Fruit fly (Drosophila melanogaster): Measurements from ENCODE around the gene zfh1.

The zfh1 gene

DNA sequence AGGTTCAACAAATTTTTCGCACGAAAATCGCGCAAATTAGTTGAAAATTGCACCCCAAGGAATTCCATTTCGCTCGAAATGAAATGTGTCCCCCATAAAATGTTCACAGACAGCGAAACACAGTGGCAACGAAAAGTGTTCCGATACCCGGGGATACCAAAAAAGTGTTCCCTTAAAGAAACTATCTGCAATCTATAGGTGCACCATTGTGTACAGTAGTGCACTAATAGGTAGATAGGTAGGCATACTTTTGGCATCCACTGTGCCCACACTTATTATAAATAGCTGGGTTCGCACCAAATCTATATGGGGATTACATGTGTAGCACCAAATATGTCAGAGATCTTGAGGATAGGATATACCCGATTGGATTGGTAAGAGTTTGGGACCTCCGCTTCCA is 31.0 kb downstream of the zfh1 start (continued):
- peak; percentile 6 for TF ChIP-seq CG8281 (tag; optimal IDR thresholded peaks at IDR 0.05)
- peak; percentile 71 for TF ChIP-seq sob (GFP tag; IDR thresholded peaks at IDR 0.05)
- TF ChIP-seq CG17186 (GFP tag; optimal IDR thresholded peaks at IDR 0.05) = no peak
- peak; percentile 45 for TF ChIP-seq twi (tag; optimal IDR thresholded peaks at IDR 0.05)
- no peak for TF ChIP-seq Dfd (GFP tag; optimal IDR thresholded peaks at IDR 0.05)
- 0 out of 3 replicates have a peak, but pooled peaks have one; percentile 45 for TF ChIP-seq C15 (GFP tag; IDR thresholded peaks at IDR 0.05)
- TF ChIP-seq CG3065 (GFP tag; optimal IDR thresholded peaks at IDR 0.05) = no peak
- no peak for TF ChIP-seq CG6854 (GFP tag; optimal IDR thresholded peaks at IDR 0.05)
- TF ChIP-seq CG16779 (GFP tag; IDR thresholded peaks at IDR 0.05) = peak; percentile 75
- TF ChIP-seq Abd-B (GFP tag; optimal IDR thresholded peaks at IDR 0.05) = peak; percentile 9
- peak; percentile 49 for TF ChIP-seq CG10979 (tag; optimal IDR thresholded peaks at IDR 0.05)
- TF ChIP-seq gce (GFP tag; IDR thresholded peaks at IDR 0.05) = 0 out of 3 replicates have a peak, but pooled peaks have one; percentile 40
- no peak for TF ChIP-seq Eip74EF (GFP tag; optimal IDR thresholded peaks at IDR 0.05)
- TF ChIP-seq CG5953 (GFP tag; IDR thresholded peaks at IDR 0.05) = no peak; the same call in 1 of the 2 replicates
- TF ChIP-seq dati (GFP tag; IDR thresholded peaks at IDR 0.05) = no peak
- peak; percentile 25 for TF ChIP-seq Meics (GFP tag; optimal IDR thresholded peaks at IDR 0.05)
- no peak for TF ChIP-seq pan (optimal IDR thresholded peaks at IDR 0.05)
- peak in 1 of 2 experiments; percentile 82 for TF ChIP-seq pan (GFP tag; optimal IDR thresholded peaks at IDR 0.05 in 1 of 2, IDR thresholded peaks at IDR 0.05 in 1 of 2)
- TF ChIP-seq lbe (GFP tag; optimal IDR thresholded peaks at IDR 0.05) = no peak
- TF ChIP-seq Hey (tag; optimal IDR thresholded peaks at IDR 0.05) = no peak
- no peak for TF ChIP-seq Kr (GFP tag; optimal IDR thresholded peaks at IDR 0.05)
- peak; percentile 72 for TF ChIP-seq mam (GFP tag; optimal IDR thresholded peaks at IDR 0.05)
- no peak for TF ChIP-seq CG30020 (tag; optimal IDR thresholded peaks at IDR 0.05)
- no peak for TF ChIP-seq Lpt (GFP tag; optimal IDR thresholded peaks at IDR 0.05)
- peak; percentile 71 for TF ChIP-seq Drgx (GFP tag; IDR thresholded peaks at IDR 0.05)
- TF ChIP-seq CG18262 (tag; optimal IDR thresholded peaks at IDR 0.05) = peak; percentile 46
- TF ChIP-seq CG3163 (GFP tag; optimal IDR thresholded peaks at IDR 0.05) = peak; percentile 44
- peak; percentile 74 for TF ChIP-seq al (GFP tag; IDR thresholded peaks at IDR 0.05)
- peak; percentile 32 for TF ChIP-seq CG4820 (GFP tag; optimal IDR thresholded peaks at IDR 0.05)
- peak; percentile 79 for TF ChIP-seq E2f1 (GFP tag; IDR thresholded peaks at IDR 0.05)
- TF ChIP-seq Side (GFP tag; optimal IDR thresholded peaks at IDR 0.05) = peak; percentile 19
- TF ChIP-seq Xrp1 (GFP tag; IDR thresholded peaks at IDR 0.05) = peak; percentile 73
- peak; percentile 37 for TF ChIP-seq Mad (GFP tag; optimal IDR thresholded peaks at IDR 0.05)
- TF ChIP-seq sens (GFP tag) = peak; percentile 87
- peak; percentile 71; the same call in 2 of the 3 replicates for TF ChIP-seq ken (GFP tag; IDR thresholded peaks at IDR 0.05)
- TF ChIP-seq sug (tag; optimal IDR thresholded peaks at IDR 0.05) = peak; percentile 17
- TF ChIP-seq odd (GFP tag; optimal IDR thresholded peaks at IDR 0.05) = no peak
- no peak for TF ChIP-seq CG14710 (tag; optimal IDR thresholded peaks at IDR 0.05)
- peak; percentile 43 for TF ChIP-seq shn (GFP tag; optimal IDR thresholded peaks at IDR 0.05)
- no peak for TF ChIP-seq knrl (GFP tag; IDR thresholded peaks at IDR 0.05; ENCODE audit: partially characterized antibody)
- peak; percentile 21 for TF ChIP-seq Mes4 (GFP tag; optimal IDR thresholded peaks at IDR 0.05)
- TF ChIP-seq dysf (GFP tag; IDR thresholded peaks at IDR 0.05) = peak; percentile 79
- no peak for TF ChIP-seq bbx (GFP tag; IDR thresholded peaks at IDR 0.05; ENCODE audit: partially characterized antibody)
- TF ChIP-seq sens-2 (GFP tag; IDR thresholded peaks at IDR 0.05) = peak; percentile 67; the same call in 1 of the 2 replicates
- peak; percentile 40 for TF ChIP-seq ab (GFP tag; optimal IDR thresholded peaks at IDR 0.05)
- TF ChIP-seq CG11247 (GFP tag; IDR thresholded peaks at IDR 0.05) = peak; percentile 70
- peak; percentile 37 for TF ChIP-seq gcm2 (GFP tag; optimal IDR thresholded peaks at IDR 0.05)
- TF ChIP-seq Optix (GFP tag; IDR thresholded peaks at IDR 0.05) = peak; percentile 80
- peak; percentile 1 for TF ChIP-seq CG10209 (GFP tag; optimal IDR thresholded peaks at IDR 0.05)
- TF ChIP-seq Hmr (GFP tag; optimal IDR thresholded peaks at IDR 0.05) = peak; percentile 14
- TF ChIP-seq CG18476 (GFP tag; optimal IDR thresholded peaks at IDR 0.05) = no peak
- no peak for TF ChIP-seq CG17912 (GFP tag; optimal IDR thresholded peaks at IDR 0.05)
